Worm (Caenorhabditis elegans): Measurements from ENCODE around the gene srw-83.

DNA sequence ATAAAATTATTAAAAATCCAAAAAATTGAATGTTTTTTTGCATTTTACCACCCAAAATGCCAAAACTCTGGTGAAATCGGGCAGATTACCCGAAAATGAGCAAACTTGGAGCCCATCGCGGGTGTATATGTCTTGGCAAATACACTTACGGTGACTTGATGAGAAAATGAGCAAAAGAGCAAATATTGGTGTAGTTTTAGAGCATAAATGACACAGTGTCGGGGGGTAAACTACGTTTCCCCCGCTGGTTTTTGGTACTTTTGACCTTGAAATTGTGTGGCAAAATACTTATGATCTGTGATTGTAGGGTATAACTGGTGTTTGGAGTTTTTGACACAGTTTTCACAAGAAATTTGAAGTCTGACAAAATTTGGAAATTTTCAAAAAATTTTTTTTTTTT is 13.5 kb upstream of the srw-83 start, which contains the start of gene ZK262.2:
- TF ChIP-seq ztf-25 (GFP tag; IDR thresholded peaks at IDR 0.05) (no peak), bed-2 (GFP tag; IDR thresholded peaks at IDR 0.05) (no peak), sptf-2 (GFP tag; optimal IDR thresholded peaks at IDR 0.05) (no peak), pha-4 (tag; optimal IDR thresholded peaks at IDR 0.05) (no peak), sea-2 (GFP tag; IDR thresholded peaks at IDR 0.05) (no peak)
